Fruit fly (Drosophila melanogaster) whole organism: ENCODE measurements around the gene peg.

Experiments used
- CG8478 ChIP-seq: fragments of >200 bp; optimal IDR thresholded peaks from 2 replicates; lab custom pipeline; 2018; ENCODE audit warnings: inconsistent platforms
- pan ChIP-seq: fragments of >200 bp; optimal IDR thresholded peaks from 2 replicates; lab custom pipeline; 2017
- psq ChIP-seq: fragments of >200 bp; optimal IDR thresholded peaks from 2 replicates; lab custom pipeline; 2017
- usp ChIP-seq: fragments of >200 bp; optimal IDR thresholded peaks from 2 replicates; lab custom pipeline; 2017; ENCODE audit warnings: missing biosample characterization, missing genetic modification characterization, mixed read lengths

- TF ChIP-seq CG8478 (no peak), pan (lab: Kevin White, UChicago) (no peak), usp (GFP tag; lab: Kevin White, UChicago) (no peak), psq (lab: Kevin White, UChicago) (no peak)
Measured at dm6 chr3R:20976649-20977048, 47.3 kb downstream of the peg start.
